Fruit fly (Drosophila melanogaster) whole organism, embryonic: ENCODE results near the gene CG15414.
A peak's percentile ranks its signal among the peaks of the same experiment; 100 is the strongest.

Experiments
- ATbp ChIP-seq: fragments of 200-800 bp; sonication (Bioruptor generic); optimal IDR thresholded peaks from 2 replicates; lab custom pipeline; 2017; ENCODE audit warnings: missing biosample characterization, mild to moderate bottlenecking, missing genetic modification characterization, missing genetic modification reagents
- CG11456 ChIP-seq: fragments of 200-800 bp; sonication (Bioruptor generic); IDR thresholded peaks from 3 replicates; pipeline ENCODE4 v1.3.6; 2022; ENCODE audit warnings: missing biosample characterization, missing genetic modification characterization
- CG12104 ChIP-seq: fragments of 200-800 bp; sonication (Bioruptor generic); optimal IDR thresholded peaks from 3 replicates; lab custom pipeline; 2016; ENCODE audit warnings: missing biosample characterization, missing genetic modification characterization
- CG12236 ChIP-seq: fragments of 200-800 bp; sonication (Bioruptor generic); optimal IDR thresholded peaks from 2 replicates; lab custom pipeline; 2016; ENCODE audit warnings: missing biosample characterization, missing genetic modification characterization
- CG13287 ChIP-seq: fragments of 200-800 bp; sonication (Bioruptor generic); IDR thresholded peaks from 2 replicates; pipeline ENCODE4 v1.3.6; 2022; ENCODE audit warnings: missing biosample characterization, missing genetic modification characterization; ENCODE audit not compliant: partially characterized antibody
- CG13424 ChIP-seq: fragments of 200-800 bp; sonication (Bioruptor generic); optimal IDR thresholded peaks from 2 replicates; lab custom pipeline; 2019; ENCODE audit warnings: missing biosample characterization, mild to moderate bottlenecking, missing genetic modification characterization, moderate library complexity
- CG15269 ChIP-seq: fragments of 200-800 bp; sonication (Bioruptor generic); optimal IDR thresholded peaks from 2 replicates; lab custom pipeline; 2018; ENCODE audit warnings: missing biosample characterization, mild to moderate bottlenecking, missing genetic modification characterization, moderate library complexity
- CG1602 ChIP-seq: fragments of 200-800 bp; sonication (Bioruptor generic); optimal IDR thresholded peaks from 3 replicates; lab custom pipeline; 2016; ENCODE audit warnings: missing biosample characterization, missing genetic modification characterization
- CG1647 ChIP-seq: fragments of 200-800 bp; sonication (Bioruptor generic); optimal IDR thresholded peaks from 3 replicates; lab custom pipeline; 2016; ENCODE audit warnings: missing biosample characterization, missing genetic modification characterization
- CG16863 ChIP-seq: fragments of 200-800 bp; sonication (Bioruptor generic); optimal IDR thresholded peaks from 3 replicates; lab custom pipeline; 2016; ENCODE audit warnings: missing biosample characterization, missing genetic modification characterization
- CG17186 ChIP-seq: fragments of 200-800 bp; sonication (Bioruptor generic); optimal IDR thresholded peaks from 3 replicates; lab custom pipeline; 2017; ENCODE audit warnings: missing biosample characterization, missing genetic modification reagents, missing genetic modification characterization
- CG17385 ChIP-seq: fragments of 200-800 bp; sonication (Bioruptor generic); optimal IDR thresholded peaks from 3 replicates; lab custom pipeline; 2018; ENCODE audit warnings: missing biosample characterization, mild to moderate bottlenecking, missing genetic modification characterization
- CG17829 ChIP-seq: fragments of 200-800 bp; optimal IDR thresholded peaks from 2 replicates; lab custom pipeline; 2019; ENCODE audit warnings: missing biosample characterization, mild to moderate bottlenecking, missing genetic modification characterization, moderate library complexity
- CG1832 ChIP-seq: fragments of 200-800 bp; sonication (Bioruptor generic); optimal IDR thresholded peaks from 2 replicates; lab custom pipeline; 2017; ENCODE audit warnings: missing biosample characterization, mild to moderate bottlenecking, missing genetic modification characterization, inconsistent platforms
- CG18764 ChIP-seq: fragments of 200-800 bp; sonication (Bioruptor generic); optimal IDR thresholded peaks from 3 replicates; lab custom pipeline; 2016; ENCODE audit warnings: missing biosample characterization, missing genetic modification characterization
- CG31224 ChIP-seq: fragments of 200-800 bp; sonication (Bioruptor generic); IDR thresholded peaks from 2 replicates; pipeline ENCODE4 v1.3.6; 2022; ENCODE audit warnings: missing biosample characterization, missing genetic modification characterization
- CG33213 ChIP-seq: fragments of 200-800 bp; sonication (Bioruptor generic); optimal IDR thresholded peaks from 3 replicates; lab custom pipeline; 2016; ENCODE audit warnings: missing biosample characterization, missing genetic modification characterization
- CG33557 ChIP-seq: fragments of 200-800 bp; sonication (Bioruptor generic); optimal IDR thresholded peaks from 2 replicates; lab custom pipeline; 2019; ENCODE audit warnings: missing biosample characterization, mild to moderate bottlenecking, missing genetic modification characterization, moderate library complexity
- CG3407 ChIP-seq: fragments of 200-800 bp; sonication (Bioruptor generic); optimal IDR thresholded peaks from 2 replicates; lab custom pipeline; 2018; ENCODE audit warnings: missing biosample characterization, mild to moderate bottlenecking, missing genetic modification characterization
- CG3726 ChIP-seq: fragments of 200-800 bp; sonication (Bioruptor generic); IDR thresholded peaks from 3 replicates; pipeline ENCODE4, ENCODE4 v1.3.6; 2022; ENCODE audit warnings: missing biosample characterization, missing genetic modification characterization
- CG4854 ChIP-seq: fragments of 200-800 bp; sonication (Bioruptor generic); optimal IDR thresholded peaks from 2 replicates; lab custom pipeline; 2016; ENCODE audit warnings: missing biosample characterization, missing genetic modification characterization, inconsistent platforms
- CG6654 ChIP-seq: fragments of 200-800 bp; sonication (Bioruptor generic); optimal IDR thresholded peaks from 2 replicates; lab custom pipeline; 2017; ENCODE audit warnings: missing biosample characterization, mild to moderate bottlenecking, missing genetic modification characterization
- CG8089 ChIP-seq: fragments of 200-800 bp; sonication (Bioruptor generic); optimal IDR thresholded peaks from 3 replicates; lab custom pipeline; 2016; ENCODE audit warnings: missing biosample characterization, missing genetic modification characterization
- CG8765 ChIP-seq: fragments of 200-800 bp; sonication (Bioruptor generic); IDR thresholded peaks from 2 replicates; pipeline ENCODE4 v1.3.6; 2022; ENCODE audit warnings: missing biosample characterization, missing genetic modification characterization
- CG9609 ChIP-seq: fragments of 200-800 bp; sonication (Bioruptor generic); optimal IDR thresholded peaks from 3 replicates; lab custom pipeline; 2016; ENCODE audit warnings: missing biosample characterization, missing genetic modification characterization
- Deaf1 ChIP-seq: fragments of 200-800 bp; optimal IDR thresholded peaks from 3 replicates; lab custom pipeline; 2019; ENCODE audit warnings: missing biosample characterization, mild to moderate bottlenecking, missing genetic modification characterization, moderate library complexity
- Dp ChIP-seq: fragments of 200-800 bp; sonication (Bioruptor generic); optimal IDR thresholded peaks from 2 replicates; lab custom pipeline; 2018; ENCODE audit warnings: missing biosample characterization, mild to moderate bottlenecking, missing genetic modification characterization, moderate library complexity
- Elba2 ChIP-seq: fragments of 200-800 bp; sonication (Bioruptor generic); optimal IDR thresholded peaks from 3 replicates; lab custom pipeline; 2016; ENCODE audit warnings: missing biosample characterization, missing genetic modification characterization
- Fer1 ChIP-seq: fragments of 200-800 bp; sonication (Bioruptor generic); optimal IDR thresholded peaks from 2 replicates; lab custom pipeline; 2017; ENCODE audit warnings: missing biosample characterization, mild to moderate bottlenecking, missing genetic modification characterization
- Gug ChIP-seq: fragments of 200-800 bp; sonication (Bioruptor generic); IDR thresholded peaks from 4 replicates; pipeline ENCODE4 v1.3.6; 2022; ENCODE audit warnings: missing biosample characterization, missing genetic modification characterization
- Mad ChIP-seq: fragments of 200-800 bp; sonication (Bioruptor generic); optimal IDR thresholded peaks from 2 replicates; lab custom pipeline; 2016; ENCODE audit warnings: missing biosample characterization, missing genetic modification characterization
- Myb ChIP-seq: fragments of 200-800 bp; sonication (Bioruptor generic); optimal IDR thresholded peaks from 2 replicates; lab custom pipeline; 2016; ENCODE audit warnings: missing biosample characterization, missing genetic modification characterization
- NfI ChIP-seq: fragments of 200-800 bp; sonication (Bioruptor generic); optimal IDR thresholded peaks from 3 replicates; lab custom pipeline; 2018; ENCODE audit warnings: missing biosample characterization, mild to moderate bottlenecking, missing genetic modification characterization, moderate library complexity
- Opbp ChIP-seq: fragments of 200-800 bp; sonication (Bioruptor generic); IDR thresholded peaks from 3 replicates; pipeline ENCODE4 v1.3.6; 2022; ENCODE audit warnings: missing biosample characterization, missing genetic modification characterization; ENCODE audit not compliant: partially characterized antibody
- Rfx ChIP-seq: fragments of 200-800 bp; sonication (Bioruptor generic); IDR thresholded peaks from 2 replicates; pipeline ENCODE4 v1.3.6; 2022; ENCODE audit warnings: missing biosample characterization, missing genetic modification characterization
- Xbp1 ChIP-seq: fragments of 200-800 bp; sonication (Bioruptor generic); optimal IDR thresholded peaks from 3 replicates; lab custom pipeline; 2016; ENCODE audit warnings: missing biosample characterization, mild to moderate bottlenecking, missing genetic modification characterization
- YL-1 ChIP-seq: fragments of 200-800 bp; sonication (Bioruptor generic); optimal IDR thresholded peaks from 3 replicates; lab custom pipeline; 2017; ENCODE audit warnings: missing biosample characterization, mild to moderate bottlenecking, missing genetic modification characterization
- bcd ChIP-seq: fragments of 200-800 bp; sonication (Bioruptor generic); optimal IDR thresholded peaks from 2 replicates; lab custom pipeline; 2017; ENCODE audit warnings: missing biosample characterization, mild to moderate bottlenecking, missing genetic modification characterization
- chn ChIP-seq: fragments of 200-800 bp; sonication (Bioruptor generic); optimal IDR thresholded peaks from 2 replicates; lab custom pipeline; 2016; ENCODE audit warnings: missing biosample characterization, missing genetic modification characterization
- en ChIP-seq: fragments of 200-800 bp; sonication (Bioruptor generic); optimal IDR thresholded peaks from 2 replicates; lab custom pipeline; 2016; ENCODE audit warnings: missing biosample characterization, missing genetic modification characterization
- grn ChIP-seq: fragments of 200-800 bp; sonication (Bioruptor generic); optimal IDR thresholded peaks from 3 replicates; lab custom pipeline; 2017; ENCODE audit warnings: missing biosample characterization, missing genetic modification characterization
- ham ChIP-seq: fragments of 200-800 bp; sonication (Bioruptor generic); IDR thresholded peaks from 2 replicates; pipeline ENCODE4 v1.3.6; 2022; ENCODE audit warnings: missing biosample characterization, missing genetic modification characterization
- her ChIP-seq: fragments of 200-800 bp; sonication (Bioruptor generic); optimal IDR thresholded peaks from 2 replicates; lab custom pipeline; 2016; ENCODE audit warnings: missing biosample characterization, missing genetic modification characterization
- hkb ChIP-seq, 2 experiments: fragments of 200-800 bp in 1 of 2; fragments of >200 bp in 1 of 2; sonication (Bioruptor generic) in 1 of 2; IDR thresholded peaks in 1 of 2; optimal IDR thresholded peaks in 1 of 2; 2 replicates each; pipeline versions ENCODE4 v1.3.6 to Lab custom; 2017 to 2022; ENCODE audit warnings: missing biosample characterization in 1 of 2, missing genetic modification characterization in 1 of 2
- hth ChIP-seq: fragments of >200 bp; optimal IDR thresholded peaks from 2 replicates; lab custom pipeline; 2017; ENCODE audit warnings: inconsistent platforms
- mam ChIP-seq: fragments of 200-800 bp; sonication (Bioruptor generic); optimal IDR thresholded peaks from 3 replicates; lab custom pipeline; 2016; ENCODE audit warnings: missing biosample characterization, missing genetic modification characterization
- odd ChIP-seq: fragments of 200-800 bp; sonication (Bioruptor generic); optimal IDR thresholded peaks from 2 replicates; lab custom pipeline; 2017; ENCODE audit warnings: missing biosample characterization, mild to moderate bottlenecking, missing genetic modification characterization
- prd ChIP-seq, 3 experiments: fragments of >200 bp in 2 of 3; fragments of 200-800 bp in 1 of 3; sonication (Bioruptor generic) in 1 of 3; optimal IDR thresholded peaks in 2 of 3; IDR thresholded peaks in 1 of 3; 2 replicates in 2 of 3; 3 replicates in 1 of 3; pipeline versions ENCODE4 v1.3.6 to Lab custom; 2017 to 2022; ENCODE audit warnings: missing biosample characterization in 1 of 3, missing genetic modification characterization in 1 of 3
- slp2 ChIP-seq: fragments of 200-800 bp; sonication (Bioruptor generic); optimal IDR thresholded peaks from 2 replicates; lab custom pipeline; 2016; ENCODE audit warnings: missing biosample characterization, missing genetic modification characterization
- sob ChIP-seq: fragments of 200-800 bp; sonication (Bioruptor generic); IDR thresholded peaks from 2 replicates; pipeline ENCODE4 v1.3.6; 2022; ENCODE audit warnings: missing biosample characterization, missing genetic modification characterization
- tx ChIP-seq: fragments of 200-800 bp; sonication (Bioruptor generic); optimal IDR thresholded peaks from 2 replicates; lab custom pipeline; 2016; ENCODE audit warnings: missing biosample characterization, missing genetic modification characterization

CG15414 gene

dm6 chr2L:3440322-3440721 is 50.5 kb downstream of the CG15414 start (continued):
- TF ChIP-seq CG3726 (GFP tag; lab: Robert Waterston, UW) (peak; percentile 79; the same call in 1 of the 3 replicates), ham (GFP tag; lab: Robert Waterston, UW) (no peak), CG12236 (GFP tag; lab: Kevin White, UChicago) (no peak), CG8765 (GFP tag; lab: Robert Waterston, UW) (no peak), bcd (GFP tag; lab: Kevin White, UChicago) (peak; percentile 64), CG33213 (GFP tag; lab: Kevin White, UChicago) (no peak), CG17829 (peak; percentile 65), Fer1 (GFP tag; lab: Kevin White, UChicago) (peak; percentile 73), CG1647 (GFP tag; lab: Kevin White, UChicago) (no peak), Elba2 (no peak), Dp (GFP tag; lab: Kevin White, UChicago) (no peak), CG31224 (GFP tag; lab: Robert Waterston, UW) (peak; percentile 56), CG16863 (GFP tag; lab: Kevin White, UChicago) (peak; percentile 48), CG3407 (GFP tag; lab: Kevin White, UChicago) (peak; percentile 62), odd (GFP tag; lab: Kevin White, UChicago) (no peak), CG17186 (GFP tag; lab: Kevin White, UChicago) (peak; percentile 17), grn (GFP tag; lab: Kevin White, UChicago) (no peak), ATbp (GFP tag; lab: Kevin White, UChicago) (peak; percentile 74), Xbp1 (GFP tag; lab: Kevin White, UChicago) (peak; percentile 37), sob (GFP tag; lab: Robert Waterston, UW) (peak; percentile 79), CG15269 (tag; lab: Kevin White, UChicago) (peak; percentile 67), CG12104 (no peak), CG8089 (GFP tag; lab: Kevin White, UChicago) (peak; percentile 71), NfI (GFP tag; lab: Kevin White, UChicago) (peak; percentile 29), Opbp (no peak), CG17385 (GFP tag; lab: Kevin White, UChicago) (peak; percentile 62), hkb (optimal IDR thresholded peaks at IDR 0.05; lab: Kevin White, UChicago) (no peak), hkb (GFP tag; IDR thresholded peaks at IDR 0.05; lab: Robert Waterston, UW) (peak; percentile 79), Deaf1 (no peak), CG1602 (GFP tag; lab: Kevin White, UChicago) (peak; percentile 44), mam (GFP tag; lab: Kevin White, UChicago) (peak; percentile 27), CG13424 (peak; percentile 25), CG9609 (peak; percentile 69), hth (lab: Kevin White, UChicago) (no peak), Rfx (peak; percentile 75), Gug (GFP tag; lab: Robert Waterston, UW) (peak; percentile 49; the same call in 2 of the 4 replicates), CG33557 (no peak), CG6654 (peak; percentile 41), CG11456 (GFP tag; lab: Robert Waterston, UW) (peak; percentile 74; the same call in 1 of the 3 replicates), CG18764 (GFP tag; lab: Kevin White, UChicago) (peak; percentile 49), prd (optimal IDR thresholded peaks at IDR 0.05; lab: Kevin White, UChicago) (no peak), prd (GFP tag; IDR thresholded peaks at IDR 0.05; lab: Robert Waterston, UW) (peak; percentile 82), CG1832 (no peak), tx (no peak), CG4854 (no peak), Mad (GFP tag; lab: Kevin White, UChicago) (peak; percentile 55), chn (GFP tag; lab: Kevin White, UChicago) (peak; percentile 54), CG13287 (GFP tag; lab: Robert Waterston, UW) (no peak), YL-1 (GFP tag; lab: Kevin White, UChicago) (no peak), her (no peak), slp2 (GFP tag; lab: Kevin White, UChicago) (peak; percentile 41), Myb (GFP tag; lab: Kevin White, UChicago) (peak; percentile 7), en (GFP tag; lab: Kevin White, UChicago) (peak; percentile 50)
